Fruit fly (Drosophila melanogaster): ENCODE data around the gene Utx.

The Utx gene

DNA sequence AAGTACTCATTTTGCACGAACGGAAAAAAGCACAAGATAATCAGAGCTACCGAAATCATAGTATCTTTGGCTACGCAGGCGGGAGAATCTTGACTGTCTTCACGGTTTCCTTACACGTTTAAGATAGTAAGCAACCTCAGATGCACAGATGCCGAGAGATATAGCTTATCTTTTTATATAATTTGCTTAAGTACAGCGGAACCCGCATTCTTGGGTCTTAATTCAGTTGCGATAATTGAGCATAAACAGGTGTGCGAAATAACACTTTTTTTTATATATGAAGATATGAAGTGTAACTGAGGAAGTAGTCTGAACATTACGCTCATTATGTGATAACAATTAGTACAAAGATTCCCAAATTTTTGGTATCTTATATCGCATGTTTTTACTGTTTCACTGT, 2.2 kb upstream of the Utx start, which contains the start of gene CG34043:
CG34043 (minus strand) TSS at position 101 of the 400 bp plus-strand sequence.
- no peak for TF ChIP-seq Blimp-1 (GFP tag; optimal IDR thresholded peaks at IDR 0.05)
- no peak for TF ChIP-seq CG6808 (GFP tag; optimal IDR thresholded peaks at IDR 0.05)
- no peak for TF ChIP-seq CG31627 (GFP tag; optimal IDR thresholded peaks at IDR 0.05)
- no peak for TF ChIP-seq CG4318 (GFP tag; optimal IDR thresholded peaks at IDR 0.05)
- TF ChIP-seq fd85E (GFP tag; optimal IDR thresholded peaks at IDR 0.05): no peak
- TF ChIP-seq acj6 (GFP tag; optimal IDR thresholded peaks at IDR 0.05): no peak
- TF ChIP-seq topi (GFP tag; optimal IDR thresholded peaks at IDR 0.05): no peak
- TF ChIP-seq spab (GFP tag; optimal IDR thresholded peaks at IDR 0.05): no peak
- TF ChIP-seq Eip75B (GFP tag; optimal IDR thresholded peaks at IDR 0.05): no peak
- no peak for TF ChIP-seq svp (GFP tag)
- TF ChIP-seq CG15336 (GFP tag; IDR thresholded peaks at IDR 0.05): no peak
- TF ChIP-seq CG11294 (GFP tag; IDR thresholded peaks at IDR 0.05): no peak
- no peak for TF ChIP-seq CG10669 (GFP tag; optimal IDR thresholded peaks at IDR 0.05)
- no peak for TF ChIP-seq esn (GFP tag; optimal IDR thresholded peaks at IDR 0.05)
- TF ChIP-seq fkh (GFP tag; optimal IDR thresholded peaks at IDR 0.05): no peak
- no peak for TF ChIP-seq CG6792 (GFP tag; optimal IDR thresholded peaks at IDR 0.05)

DNA sequence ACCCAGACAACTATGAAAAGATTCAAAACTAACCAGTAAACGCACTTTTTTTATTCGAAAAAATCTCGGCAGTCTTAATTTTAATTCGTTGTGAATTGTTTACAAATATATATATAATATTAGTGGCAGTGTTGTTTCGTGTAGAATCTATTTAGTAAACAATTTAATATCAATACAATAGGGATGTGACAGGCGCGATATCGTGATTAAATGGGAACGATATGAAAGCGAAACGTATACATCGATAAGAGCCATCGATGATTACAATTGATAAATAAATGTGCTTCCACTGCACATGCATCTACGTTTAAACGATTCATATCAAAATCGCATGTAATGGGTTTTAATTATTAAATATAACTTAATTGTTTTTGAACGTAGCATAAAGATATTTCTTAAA, 1.2 kb downstream of the Utx start:
- TF ChIP-seq Ets21C (GFP tag; optimal IDR thresholded peaks at IDR 0.05) (no peak), salr (GFP tag; optimal IDR thresholded peaks at IDR 0.05) (no peak), CG10669 (GFP tag; optimal IDR thresholded peaks at IDR 0.05) (no peak), ss (GFP tag; optimal IDR thresholded peaks at IDR 0.05) (no peak), CG6792 (GFP tag; optimal IDR thresholded peaks at IDR 0.05) (no peak), fkh (GFP tag; optimal IDR thresholded peaks at IDR 0.05) (peak; percentile 84)

DNA sequence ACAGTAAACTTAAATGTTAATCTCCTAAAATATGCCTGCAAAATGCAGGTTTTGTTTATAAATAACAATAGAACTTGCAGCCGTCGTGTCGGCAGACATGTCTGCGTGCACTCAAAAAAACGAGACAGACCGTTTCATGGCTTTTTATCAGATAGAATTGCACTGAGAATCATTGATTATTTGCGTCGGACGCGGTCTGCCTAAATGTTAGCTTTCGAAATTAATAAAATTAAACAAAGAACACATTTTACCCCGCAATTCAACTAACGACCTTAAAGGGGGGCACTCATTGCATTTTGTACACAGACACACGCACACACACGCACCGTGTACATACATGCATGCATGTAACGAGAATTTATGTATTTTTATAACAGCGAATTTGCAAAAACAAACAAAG, 1.8 kb downstream of the Utx start:
- peak; percentile 43 for TF ChIP-seq topi (GFP tag; optimal IDR thresholded peaks at IDR 0.05)
- TF ChIP-seq CG10631 (GFP tag; optimal IDR thresholded peaks at IDR 0.05): no peak
- no peak for TF ChIP-seq Gug (GFP tag; IDR thresholded peaks at IDR 0.05)
- no peak for TF ChIP-seq svp (GFP tag)
- TF ChIP-seq CG11762 (GFP tag; optimal IDR thresholded peaks at IDR 0.05; ENCODE audit: insufficient read depth): no peak
- TF ChIP-seq Blimp-1 (GFP tag; optimal IDR thresholded peaks at IDR 0.05): no peak
- TF ChIP-seq pdm3 (GFP tag; optimal IDR thresholded peaks at IDR 0.05): no peak
- no peak for TF ChIP-seq Eip93F (GFP tag; optimal IDR thresholded peaks at IDR 0.05)
- TF ChIP-seq Sox14 (GFP tag; optimal IDR thresholded peaks at IDR 0.05): peak; percentile 85
- TF ChIP-seq fd59A (GFP tag; optimal IDR thresholded peaks at IDR 0.05): peak; percentile 6
- TF ChIP-seq CG34406 (GFP tag; optimal IDR thresholded peaks at IDR 0.05): peak; percentile 29
- no peak for TF ChIP-seq spab (GFP tag; optimal IDR thresholded peaks at IDR 0.05)
- TF ChIP-seq Ets21C (GFP tag; optimal IDR thresholded peaks at IDR 0.05): peak; percentile 21
- no peak for TF ChIP-seq CG8319 (GFP tag; optimal IDR thresholded peaks at IDR 0.05)
- no peak for TF ChIP-seq Met (GFP tag; optimal IDR thresholded peaks at IDR 0.05)
- TF ChIP-seq dac (GFP tag; optimal IDR thresholded peaks at IDR 0.05): peak; percentile 37
- TF ChIP-seq CG32006 (GFP tag; optimal IDR thresholded peaks at IDR 0.05): no peak
- peak; percentile 84 for TF ChIP-seq Eip78C (GFP tag)
- TF ChIP-seq CG31627 (GFP tag; optimal IDR thresholded peaks at IDR 0.05): peak; percentile 72
- TF ChIP-seq CG8119 (GFP tag; IDR thresholded peaks at IDR 0.05): no peak; the same call in 1 of the 3 replicates
- TF ChIP-seq CG3919 (GFP tag; optimal IDR thresholded peaks at IDR 0.05): no peak
- TF ChIP-seq CG16779 (tag; optimal IDR thresholded peaks at IDR 0.05): no peak
- TF ChIP-seq fd85E (GFP tag; optimal IDR thresholded peaks at IDR 0.05): no peak
- no peak for TF ChIP-seq CG15336 (GFP tag; IDR thresholded peaks at IDR 0.05)
- peak; percentile 31 for TF ChIP-seq acj6 (GFP tag; optimal IDR thresholded peaks at IDR 0.05)
- peak; percentile 58 for TF ChIP-seq achi (GFP tag; optimal IDR thresholded peaks at IDR 0.05)
- TF ChIP-seq lz (GFP tag; optimal IDR thresholded peaks at IDR 0.05): peak; percentile 59
- no peak for TF ChIP-seq fkh (GFP tag; optimal IDR thresholded peaks at IDR 0.05)
- no peak for TF ChIP-seq CG7368 (GFP tag; optimal IDR thresholded peaks at IDR 0.05)
- no peak for TF ChIP-seq CG4318 (GFP tag; optimal IDR thresholded peaks at IDR 0.05)
- peak; percentile 8 for TF ChIP-seq CG10669 (GFP tag; optimal IDR thresholded peaks at IDR 0.05)
- TF ChIP-seq CG6792 (GFP tag; optimal IDR thresholded peaks at IDR 0.05): peak; percentile 27
- TF ChIP-seq Sox15 (GFP tag; optimal IDR thresholded peaks at IDR 0.05): no peak
- TF ChIP-seq eg (GFP tag; IDR thresholded peaks at IDR 0.05): no peak; the same call in 2 of the 3 replicates
- TF ChIP-seq Lpt (GFP tag; optimal IDR thresholded peaks at IDR 0.05): no peak
- peak; percentile 66 for TF ChIP-seq Eip75B (GFP tag; optimal IDR thresholded peaks at IDR 0.05)
- peak; percentile 22 for TF ChIP-seq CG8632 (GFP tag; optimal IDR thresholded peaks at IDR 0.05)
- TF ChIP-seq CG9139 (GFP tag; optimal IDR thresholded peaks at IDR 0.05): no peak
- no peak for TF ChIP-seq dsx (GFP tag; optimal IDR thresholded peaks at IDR 0.05; ENCODE audit: poor library complexity, severe bottlenecking)
- peak; percentile 42 for TF ChIP-seq Hr4 (GFP tag; optimal IDR thresholded peaks at IDR 0.05)
- TF ChIP-seq ss (GFP tag; optimal IDR thresholded peaks at IDR 0.05): no peak
- TF ChIP-seq esn (GFP tag; optimal IDR thresholded peaks at IDR 0.05): peak; percentile 74
